Worm (Caenorhabditis elegans) whole organism, L4 larva: Measurements from ENCODE around the gene cyp-33C7.

Experiments used
- ama-1 ChIP-seq: fragments of 150-350 bp; optimal IDR thresholded peaks from 2 replicates; lab custom pipeline; 2014; ENCODE audit warnings: inconsistent platforms, mixed read lengths
- cey-2 ChIP-seq: sonication (generic microtip); optimal IDR thresholded peaks from 3 replicates; lab custom pipeline; 2017; ENCODE audit warnings: missing genetic modification characterization, mild to moderate bottlenecking, missing compliant biosample characterization, antibody characterized with exemption, borderline replicate concordance; ENCODE audit not compliant: insufficient read depth
- daf-8 ChIP-seq: fragments of 200-800 bp; sonication (Bioruptor generic); IDR thresholded peaks from 2 replicates; pipeline ENCODE4 v1.3.6; 2022; ENCODE audit warnings: missing genetic modification characterization, missing compliant biosample characterization
- dmd-6 ChIP-seq: fragments of 200-800 bp; sonication (Bioruptor generic); IDR thresholded peaks from 2 replicates; pipeline ENCODE4 v1.3.6; 2022; ENCODE audit warnings: missing genetic modification reagents, missing genetic modification characterization, missing compliant biosample characterization
- egl-27 ChIP-seq: sonication (generic microtip); optimal IDR thresholded peaks from 3 replicates; lab custom pipeline; 2017; ENCODE audit warnings: missing biosample characterization, missing genetic modification reagents, missing genetic modification characterization
- madf-5 ChIP-seq, 2 experiments: fragments of 200-800 bp; sonication (Bioruptor generic); IDR thresholded peaks; 2 replicates each; pipeline ENCODE4 v1.3.6; 2022; ENCODE audit warnings: missing compliant biosample characterization in 2 of 2, missing genetic modification characterization in 2 of 2
- nhr-102 ChIP-seq: sonication (generic microtip); optimal IDR thresholded peaks from 2 replicates; lab custom pipeline; 2016; ENCODE audit warnings: mild to moderate bottlenecking, missing genetic modification characterization, moderate library complexity, missing compliant biosample characterization
- nhr-6 ChIP-seq: fragments of 150-350 bp; optimal IDR thresholded peaks from 2 replicates; lab custom pipeline; 2014; ENCODE audit warnings: missing biosample characterization, missing genetic modification characterization
- pqm-1 ChIP-seq: sonication (generic microtip); optimal IDR thresholded peaks from 2 replicates; lab custom pipeline; 2017; ENCODE audit warnings: missing biosample characterization, missing genetic modification characterization
- skn-1 ChIP-seq: fragments of 150-350 bp; optimal IDR thresholded peaks from 2 replicates; lab custom pipeline; 2014; ENCODE audit warnings: missing biosample characterization, missing genetic modification characterization
- tag-97 ChIP-seq: fragments of 200-800 bp; sonication (Bioruptor generic); IDR thresholded peaks from 2 replicates; pipeline ENCODE4 v1.3.6; 2022; ENCODE audit warnings: missing genetic modification characterization, missing compliant biosample characterization
- unc-130 ChIP-seq: sonication (generic microtip); optimal IDR thresholded peaks from 2 replicates; lab custom pipeline; 2016; ENCODE audit warnings: missing genetic modification reagents, missing genetic modification characterization, missing compliant biosample characterization

DNA sequence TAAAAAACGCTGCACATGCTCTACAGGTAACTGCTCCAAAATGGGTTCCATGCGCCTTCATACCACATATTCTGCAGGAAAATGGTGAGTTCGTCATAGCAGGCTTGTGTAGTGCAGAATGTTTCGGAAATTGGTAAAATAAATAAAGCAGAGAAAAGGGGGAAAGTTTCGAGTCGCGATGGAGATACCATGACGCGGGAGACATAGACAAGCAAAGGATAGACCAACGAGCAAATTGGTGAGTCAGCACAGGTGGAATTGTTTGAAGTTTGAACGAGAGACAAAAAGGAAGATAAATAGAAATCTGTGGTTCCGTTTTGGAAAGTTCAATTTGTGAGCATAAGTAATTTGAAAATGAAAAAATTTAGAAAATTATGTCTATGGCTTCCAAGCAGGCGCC lies 40.0 kb downstream of the cyp-33C7 start, which contains the start of gene nhr-225:
- TF ChIP-seq pqm-1 (tag; lab: Kevin White, UChicago) (no peak), tag-97 (GFP tag; lab: Robert Waterston, UW) (no peak), ama-1 (lab: Kevin White, UChicago) (no peak), daf-8 (no peak), cey-2 (no peak), nhr-102 (tag; lab: Kevin White, UChicago) (no peak), skn-1 (tag; lab: Kevin White, UChicago) (no peak), egl-27 (tag; lab: Kevin White, UChicago) (no peak), dmd-6 (GFP tag; lab: Robert Waterston, UW) (no peak), unc-130 (GFP tag; lab: Kevin White, UChicago) (no peak), madf-5 (GFP tag; IDR thresholded peaks at IDR 0.05; lab: Robert Waterston, UW) (no peak), nhr-6 (tag; lab: Kevin White, UChicago) (no peak)
